Fruit fly (Drosophila melanogaster) S2 (cell line): Measurements from ENCODE around the gene CG43897.

Experiments
- CG8478 ChIP-seq: fragments of >200 bp; optimal IDR thresholded peaks from 2 replicates; lab custom pipeline; 2018
- CTCF ChIP-seq, 2 experiments: fragments of >200 bp; optimal IDR thresholded peaks; 2 replicates each; lab custom pipeline; 2018

DNA sequence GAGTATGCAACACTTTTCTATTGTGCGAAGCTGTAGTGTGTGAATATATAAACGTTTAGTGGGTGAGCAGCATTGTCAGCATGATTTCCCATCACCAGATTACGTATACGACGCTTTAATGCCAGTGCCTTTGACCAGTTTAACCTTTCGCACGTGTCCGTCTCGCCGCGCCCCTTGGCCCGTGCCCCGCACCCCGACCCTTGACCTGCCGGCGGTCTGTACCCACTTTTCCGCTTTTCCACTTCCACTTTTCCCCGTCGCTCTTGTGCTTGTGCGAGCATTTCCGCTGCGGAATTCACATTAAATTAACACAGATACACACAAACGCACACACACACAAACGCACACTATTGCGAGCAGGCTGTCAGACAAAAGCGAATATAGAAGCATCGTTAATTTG lies 37.9 kb upstream of the CG43897 start:
- TF ChIP-seq CG8478 (lab: Kevin White, UChicago) = no peak
- no peak for TF ChIP-seq CTCF (optimal IDR thresholded peaks at IDR 0.05; lab: Kevin White, UChicago)
